Worm (Caenorhabditis elegans): ENCODE results near the gene thoc-2.
A peak's percentile ranks its signal among the peaks of the same experiment; 100 is the strongest.

Gene thoc-2

ce11 chrIII:6382987-6383602, 15.3 kb downstream of the thoc-2 start, which contains the start of gene let-716 (continued):
- TF ChIP-seq madf-6 (GFP tag; IDR thresholded peaks at IDR 0.05), result peak; percentile 30; the same call in 1 of the 2 replicates
- no peak for TF ChIP-seq snpc-1.3 (tag; optimal IDR thresholded peaks at IDR 0.05; ENCODE audit: insufficient read depth)
- TF ChIP-seq F23B12.7 (tag; optimal IDR thresholded peaks at IDR 0.05; ENCODE audit: insufficient read depth), result peak; percentile 20
- no peak for TF ChIP-seq mxl-1 (tag; optimal IDR thresholded peaks at IDR 0.05)
- no peak for TF ChIP-seq egrh-3 (GFP tag; IDR thresholded peaks at IDR 0.05)
- no peak for TF ChIP-seq sdz-38 (tag; optimal IDR thresholded peaks at IDR 0.05)
- TF ChIP-seq atf-7 (tag; optimal IDR thresholded peaks at IDR 0.05), result no peak
- no peak for TF ChIP-seq nhr-90 (tag; optimal IDR thresholded peaks at IDR 0.05)
- no peak for TF ChIP-seq B0336.3 (GFP tag; IDR thresholded peaks at IDR 0.05)
- TF ChIP-seq hlh-12 (tag; optimal IDR thresholded peaks at IDR 0.05), result no peak
- peak; percentile 14 for TF ChIP-seq xnd-1 (tag; optimal IDR thresholded peaks at IDR 0.05)
- no peak for TF ChIP-seq hmg-20 (GFP tag; IDR thresholded peaks at IDR 0.05)
- no peak for TF ChIP-seq nhr-120 (GFP tag; IDR thresholded peaks at IDR 0.05)
- no peak for TF ChIP-seq zfh-2 (GFP tag; conservative IDR thresholded peaks at IDR 0.05)
- peak; percentile 1 for TF ChIP-seq ztf-18 (tag; optimal IDR thresholded peaks at IDR 0.05)
- no peak for TF ChIP-seq F57A8.1 (GFP tag; optimal IDR thresholded peaks at IDR 0.05)
- TF ChIP-seq mel-28 (tag; optimal IDR thresholded peaks at IDR 0.05; ENCODE audit: borderline replicate concordance), result no peak
- TF ChIP-seq lin-26 (GFP tag; IDR thresholded peaks at IDR 0.05), result no peak
- no peak for TF ChIP-seq K11D2.4 (GFP tag; IDR thresholded peaks at IDR 0.05)
- peak in 1 of 3 experiments; percentile 39 for TF ChIP-seq lin-35 (GFP tag; optimal IDR thresholded peaks at IDR 0.05)
- TF ChIP-seq sptf-2 (GFP tag; optimal IDR thresholded peaks at IDR 0.05), result no peak
- TF ChIP-seq ztf-22 (GFP tag; optimal IDR thresholded peaks at IDR 0.05), result no peak
- no peak for TF ChIP-seq egl-44 (GFP tag; IDR thresholded peaks at IDR 0.05)
- TF ChIP-seq D2030.7 (GFP tag; IDR thresholded peaks at IDR 0.05), result no peak; the same call in 1 of the 2 replicates
- no peak for TF ChIP-seq ekl-4 (GFP tag; IDR thresholded peaks at IDR 0.05)
- no peak for TF ChIP-seq F37B4.10 (GFP tag; IDR thresholded peaks at IDR 0.05)
- TF ChIP-seq B0035.1 (tag; optimal IDR thresholded peaks at IDR 0.05), result no peak
- no peak for TF ChIP-seq F55B11.4 (tag; optimal IDR thresholded peaks at IDR 0.05; ENCODE audit: borderline replicate concordance, insufficient read depth)

DNA sequence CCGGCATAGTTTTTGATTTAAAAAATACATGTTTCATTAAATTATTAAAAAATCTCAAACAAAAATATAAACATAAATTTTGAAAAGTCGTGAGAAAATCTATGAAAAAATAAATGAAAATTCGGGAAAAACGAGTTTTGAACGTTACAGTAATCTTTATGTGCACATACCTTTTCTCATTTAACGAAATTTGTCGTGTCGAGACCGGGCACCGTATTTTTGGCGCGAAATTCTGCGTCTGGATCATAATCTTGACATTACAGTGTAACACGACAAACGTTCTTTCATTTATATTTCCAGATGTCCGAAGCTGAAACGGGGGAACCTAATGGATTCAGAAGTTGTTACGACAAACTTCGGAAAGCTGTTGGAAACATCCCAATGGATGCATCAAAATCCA, 21.7 kb downstream of the thoc-2 start, which contains the start of gene C16A3.2:
C16A3.2 (plus strand) TSS at position 301 of the 400 bp plus-strand sequence.
- TF ChIP-seq hlh-26 (GFP tag; conservative IDR thresholded peaks at IDR 0.05) (no peak), bed-2 (GFP tag; IDR thresholded peaks at IDR 0.05) (no peak), ztf-6 (GFP tag; IDR thresholded peaks at IDR 0.05) (no peak), athp-1 (tag; optimal IDR thresholded peaks at IDR 0.05) (no peak), ZK185.1 (tag; optimal IDR thresholded peaks at IDR 0.05; ENCODE audit: poor library complexity, severe bottlenecking) (no peak), Y67H2A.10 (GFP tag; conservative IDR thresholded peaks at IDR 0.05) (no peak), T07F8.4 (tag; optimal IDR thresholded peaks at IDR 0.05) (no peak), lsl-1 (GFP tag; optimal IDR thresholded peaks at IDR 0.05) (peak; percentile 0)

- TF ChIP-seq Y53F4B.3 (GFP tag; IDR thresholded peaks at IDR 0.05) (no peak), cebp-1 (GFP tag; IDR thresholded peaks at IDR 0.05) (no peak), cebp-1 (tag; optimal IDR thresholded peaks at IDR 0.05) (no peak), somi-1 (GFP tag; optimal IDR thresholded peaks at IDR 0.05) (no peak), T26A5.8 (tag; optimal IDR thresholded peaks at IDR 0.05) (no peak), dpff-1 (tag; optimal IDR thresholded peaks at IDR 0.05) (no peak), Y53G8AR.9 (GFP tag; conservative IDR thresholded peaks at IDR 0.05) (no peak), unc-62 (GFP tag; optimal IDR thresholded peaks at IDR 0.05) (no peak), F52B5.7 (tag; optimal IDR thresholded peaks at IDR 0.05) (no peak)
Measured at ce11 chrIII:6390644-6391043, 22.8 kb downstream of the thoc-2 start, which contains the start of gene smrc-1. Gene smrc-1 (plus strand): TSS chrIII:6390944.

Data from whole organism, young adult.